Worm (Caenorhabditis elegans) whole organism, L4 larva: Measurements from ENCODE around the gene gldc-1.

Experiments
- F37D6.2 ChIP-seq: sonication (generic microtip); optimal IDR thresholded peaks from 2 replicates; lab custom pipeline; 2016; ENCODE audit warnings: mild to moderate bottlenecking, missing genetic modification characterization, missing compliant biosample characterization
- F44E2.7 ChIP-seq: fragments of 200-800 bp; sonication (Bioruptor generic); IDR thresholded peaks from 2 replicates; pipeline ENCODE4 v2.1.2; 2022; ENCODE audit warnings: missing genetic modification characterization, missing compliant biosample characterization
- F49E8.2 ChIP-seq: sonication (generic microtip); optimal IDR thresholded peaks from 2 replicates; lab custom pipeline; 2016; ENCODE audit warnings: missing compliant biosample characterization, mild to moderate bottlenecking, missing genetic modification characterization, borderline replicate concordance
- T26A8.4 ChIP-seq: fragments of 200-800 bp; sonication (Bioruptor generic); IDR thresholded peaks from 2 replicates; pipeline ENCODE4 v1.3.6; 2022; ENCODE audit warnings: missing genetic modification characterization, missing compliant biosample characterization
- aha-1 ChIP-seq: fragments of 150-350 bp; peaks from one replicate; lab custom pipeline; 2014; ENCODE audit warnings: missing biosample characterization, missing genetic modification characterization
- attf-4 ChIP-seq: sonication (generic microtip); optimal IDR thresholded peaks from 3 replicates; lab custom pipeline; 2017; ENCODE audit warnings: missing biosample characterization, missing genetic modification characterization
- ceh-20 ChIP-seq: fragments of 200-800 bp; sonication (Bioruptor generic); IDR thresholded peaks from 2 replicates; pipeline ENCODE4 v1.3.6; 2022; ENCODE audit warnings: missing genetic modification reagents, missing genetic modification characterization, missing compliant biosample characterization
- ces-1 ChIP-seq: fragments of 150-350 bp; sonication (generic microtip); optimal IDR thresholded peaks from 4 replicates; lab custom pipeline; 2014; ENCODE audit warnings: missing biosample characterization, missing genetic modification reagents, missing genetic modification characterization
- daf-19 ChIP-seq: fragments of 200-800 bp; sonication (Bioruptor generic); conservative IDR thresholded peaks from 2 replicates; pipeline ENCODE4 v1.3.6; 2022; ENCODE audit warnings: missing genetic modification characterization, missing compliant biosample characterization
- dmd-6 ChIP-seq: fragments of 200-800 bp; sonication (Bioruptor generic); IDR thresholded peaks from 2 replicates; pipeline ENCODE4 v1.3.6; 2022; ENCODE audit warnings: missing genetic modification reagents, missing genetic modification characterization, missing compliant biosample characterization
- dmd-9 ChIP-seq: fragments of 200-800 bp; sonication (Bioruptor generic); IDR thresholded peaks from 2 replicates; pipeline ENCODE4 v1.3.6; 2022; ENCODE audit warnings: missing genetic modification reagents, missing genetic modification characterization, missing compliant biosample characterization
- dpl-1 ChIP-seq: fragments of 150-350 bp; optimal IDR thresholded peaks from 2 replicates; lab custom pipeline; 2014; ENCODE audit warnings: missing biosample characterization, missing genetic modification reagents, missing genetic modification characterization
- duxl-1 ChIP-seq: sonication (generic microtip); optimal IDR thresholded peaks from 2 replicates; lab custom pipeline; 2016; ENCODE audit warnings: mild to moderate bottlenecking, missing genetic modification characterization, moderate library complexity, missing compliant biosample characterization; ENCODE audit not compliant: poor library complexity
- fos-1 ChIP-seq: fragments of 150-350 bp; optimal IDR thresholded peaks from 2 replicates; lab custom pipeline; 2014; ENCODE audit warnings: missing biosample characterization, missing genetic modification characterization
- hlh-30 ChIP-seq: sonication (generic microtip); optimal IDR thresholded peaks from 2 replicates; lab custom pipeline; 2017; ENCODE audit warnings: antibody characterized with exemption, mild to moderate bottlenecking, missing genetic modification characterization, missing compliant biosample characterization; ENCODE audit not compliant: insufficient read depth
- hmg-1.1 ChIP-seq: fragments of 200-800 bp; sonication (Bioruptor generic); IDR thresholded peaks from 2 replicates; pipeline ENCODE4 v1.3.6; 2022; ENCODE audit warnings: missing genetic modification reagents, missing genetic modification characterization, missing compliant biosample characterization
- jun-1 ChIP-seq: fragments of 150-350 bp; optimal IDR thresholded peaks from 2 replicates; lab custom pipeline; 2014; ENCODE audit warnings: missing biosample characterization, missing genetic modification reagents, missing genetic modification characterization
- lin-1 ChIP-seq: fragments of 200-800 bp; sonication (Bioruptor generic); IDR thresholded peaks from 2 replicates; pipeline ENCODE4 v1.3.6; 2022; ENCODE audit warnings: missing genetic modification reagents, missing genetic modification characterization, missing compliant biosample characterization
- lin-13 ChIP-seq: fragments of 150-350 bp; optimal IDR thresholded peaks from 2 replicates; lab custom pipeline; 2014; ENCODE audit warnings: missing biosample characterization, missing genetic modification reagents, missing genetic modification characterization
- lsy-2 ChIP-seq, 2 experiments: fragments of 150-350 bp in 1 of 2; sonication (generic microtip) in 1 of 2; optimal IDR thresholded peaks; 2 replicates each; lab custom pipeline; 2014 to 2017; ENCODE audit warnings: missing biosample characterization in 2 of 2, missing genetic modification characterization in 2 of 2
- madf-9 ChIP-seq: fragments of 200-800 bp; sonication (Bioruptor generic); conservative IDR thresholded peaks from 2 replicates; pipeline ENCODE4 v1.3.6; 2022; ENCODE audit warnings: missing genetic modification reagents, missing genetic modification characterization, missing compliant biosample characterization
- mdl-1 ChIP-seq, 2 experiments: fragments of 150-350 bp in 1 of 2; sonication (generic microtip) in 1 of 2; optimal IDR thresholded peaks; 2 replicates each; lab custom pipeline; 2014 to 2017; ENCODE audit warnings: missing biosample characterization in 2 of 2, missing genetic modification characterization in 2 of 2
- mdt-29 ChIP-seq: fragments of 200-800 bp; sonication (Bioruptor generic); IDR thresholded peaks from 2 replicates; pipeline ENCODE4 v1.3.6; 2022; ENCODE audit warnings: missing genetic modification reagents, missing genetic modification characterization, missing compliant biosample characterization
- mes-2 ChIP-seq: sonication (generic microtip); optimal IDR thresholded peaks from 2 replicates; lab custom pipeline; 2016; ENCODE audit warnings: missing genotype, mild to moderate bottlenecking, missing genetic modification characterization, missing compliant biosample characterization; ENCODE audit not compliant: poor library complexity, severe bottlenecking
- nhr-11 ChIP-seq: fragments of 150-350 bp; optimal IDR thresholded peaks from 2 replicates; lab custom pipeline; 2014; ENCODE audit warnings: missing biosample characterization, missing genetic modification characterization
- nhr-28 ChIP-seq: fragments of 150-350 bp; optimal IDR thresholded peaks from 2 replicates; lab custom pipeline; 2014; ENCODE audit warnings: missing biosample characterization, missing genetic modification characterization
- nhr-41 ChIP-seq: fragments of 200-800 bp; sonication (Bioruptor generic); IDR thresholded peaks from 2 replicates; pipeline ENCODE4 v1.3.6; 2022; ENCODE audit warnings: missing genetic modification reagents, missing genetic modification characterization, missing compliant biosample characterization
- nhr-42 ChIP-seq: fragments of 200-800 bp; sonication (Bioruptor generic); IDR thresholded peaks from 2 replicates; pipeline ENCODE4 v1.3.6; 2022; ENCODE audit warnings: missing genetic modification characterization, missing compliant biosample characterization
- nhr-48 ChIP-seq: sonication (generic microtip); optimal IDR thresholded peaks from 2 replicates; lab custom pipeline; 2016; ENCODE audit warnings: mild to moderate bottlenecking, missing genetic modification characterization, missing compliant biosample characterization
- nhr-6 ChIP-seq: fragments of 150-350 bp; optimal IDR thresholded peaks from 2 replicates; lab custom pipeline; 2014; ENCODE audit warnings: missing biosample characterization, missing genetic modification characterization
- nhr-76 ChIP-seq: fragments of 150-350 bp; optimal IDR thresholded peaks from 2 replicates; lab custom pipeline; 2014; ENCODE audit warnings: missing biosample characterization, missing genetic modification characterization
- pha-4 ChIP-seq, 2 experiments: fragments of 150-350 bp in 1 of 2; fragments of 200-800 bp in 1 of 2; sonication (Bioruptor generic) in 1 of 2; IDR thresholded peaks in 1 of 2; optimal IDR thresholded peaks in 1 of 2; 2 replicates each; pipeline versions ENCODE4 v1.3.6 to Lab custom; 2014 to 2022; ENCODE audit warnings: missing genetic modification characterization in 2 of 2, missing genetic modification reagents in 2 of 2, missing biosample characterization in 1 of 2, missing compliant biosample characterization in 1 of 2
- pqm-1 ChIP-seq: sonication (generic microtip); optimal IDR thresholded peaks from 2 replicates; lab custom pipeline; 2017; ENCODE audit warnings: missing biosample characterization, missing genetic modification characterization
- saeg-2 ChIP-seq: fragments of 200-800 bp; sonication (Bioruptor generic); IDR thresholded peaks from 2 replicates; pipeline ENCODE4 v1.3.6; 2022; ENCODE audit warnings: missing genetic modification reagents, missing genetic modification characterization, missing compliant biosample characterization
- skn-1 ChIP-seq: fragments of 150-350 bp; optimal IDR thresholded peaks from 2 replicates; lab custom pipeline; 2014; ENCODE audit warnings: missing biosample characterization, missing genetic modification characterization
- snpc-4 ChIP-seq: fragments of 150-350 bp; optimal IDR thresholded peaks from 2 replicates; lab custom pipeline; 2014; ENCODE audit warnings: missing biosample characterization, missing genetic modification characterization
- spr-1 ChIP-seq: sonication (generic microtip); optimal IDR thresholded peaks from 2 replicates; lab custom pipeline; 2016; ENCODE audit warnings: mild to moderate bottlenecking, missing genetic modification characterization, missing compliant biosample characterization
- spr-3 ChIP-seq: fragments of 200-800 bp; sonication (Bioruptor generic); optimal IDR thresholded peaks from 2 replicates; lab custom pipeline; 2018; ENCODE audit warnings: mild to moderate bottlenecking, missing genetic modification characterization, missing compliant biosample characterization
- tag-97 ChIP-seq: fragments of 200-800 bp; sonication (Bioruptor generic); IDR thresholded peaks from 2 replicates; pipeline ENCODE4 v1.3.6; 2022; ENCODE audit warnings: missing genetic modification characterization, missing compliant biosample characterization
- tra-1 ChIP-seq: fragments of 200-800 bp; sonication (Bioruptor generic); IDR thresholded peaks from 2 replicates; pipeline ENCODE4 v1.3.6; 2022; ENCODE audit warnings: missing genetic modification reagents, missing genetic modification characterization, missing compliant biosample characterization
- unc-62 ChIP-seq, 3 experiments: fragments of 150-350 bp in 1 of 3; sonication (generic microtip); optimal IDR thresholded peaks in 2 of 3; peaks in 1 of 3; 1 replicate in 1 of 3; 2 replicates in 2 of 3; lab custom pipeline; 2014 to 2017; ENCODE audit warnings: missing biosample characterization in 3 of 3, missing genetic modification characterization in 3 of 3, missing genetic modification reagents in 3 of 3, missing genotype in 1 of 3
- zip-2 ChIP-seq: fragments of 150-350 bp; optimal IDR thresholded peaks from 2 replicates; lab custom pipeline; 2014; ENCODE audit warnings: missing biosample characterization, missing genetic modification characterization
- ztf-11 ChIP-seq: fragments of 150-350 bp; optimal IDR thresholded peaks from 2 replicates; lab custom pipeline; 2014; ENCODE audit warnings: missing biosample characterization, missing genetic modification characterization
- ztf-7 ChIP-seq: fragments of 150-350 bp; optimal IDR thresholded peaks from 2 replicates; lab custom pipeline; 2014; ENCODE audit warnings: missing biosample characterization, missing genetic modification characterization

The gldc-1 gene

DNA sequence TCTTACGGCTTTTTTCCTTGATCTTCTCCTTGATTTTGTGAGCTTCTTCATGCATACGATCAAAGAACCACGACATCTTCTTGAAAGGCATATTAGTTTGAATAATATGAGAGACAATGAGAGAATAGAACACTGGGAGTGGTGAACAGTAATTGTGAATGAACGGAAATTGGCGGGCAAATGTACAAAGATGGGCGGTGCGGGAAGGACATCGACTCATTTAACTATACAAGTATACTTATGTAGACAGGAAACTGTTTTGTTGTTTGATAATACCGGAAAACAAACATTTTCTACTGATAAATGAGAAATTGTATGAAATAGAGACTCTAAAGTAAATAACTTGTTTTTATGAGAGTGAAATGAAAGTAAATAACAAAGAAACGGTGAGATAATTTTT, 5.2 kb upstream of the gldc-1 start, which contains the start of gene R12C12.5:
R12C12.5 (minus strand) TSS at position 101 of the 400 bp plus-strand sequence.
- no peak for TF ChIP-seq nhr-6 (tag; lab: Kevin White, UChicago)
- no peak for TF ChIP-seq hmg-1.1 (GFP tag; lab: Robert Waterston, UW)

DNA sequence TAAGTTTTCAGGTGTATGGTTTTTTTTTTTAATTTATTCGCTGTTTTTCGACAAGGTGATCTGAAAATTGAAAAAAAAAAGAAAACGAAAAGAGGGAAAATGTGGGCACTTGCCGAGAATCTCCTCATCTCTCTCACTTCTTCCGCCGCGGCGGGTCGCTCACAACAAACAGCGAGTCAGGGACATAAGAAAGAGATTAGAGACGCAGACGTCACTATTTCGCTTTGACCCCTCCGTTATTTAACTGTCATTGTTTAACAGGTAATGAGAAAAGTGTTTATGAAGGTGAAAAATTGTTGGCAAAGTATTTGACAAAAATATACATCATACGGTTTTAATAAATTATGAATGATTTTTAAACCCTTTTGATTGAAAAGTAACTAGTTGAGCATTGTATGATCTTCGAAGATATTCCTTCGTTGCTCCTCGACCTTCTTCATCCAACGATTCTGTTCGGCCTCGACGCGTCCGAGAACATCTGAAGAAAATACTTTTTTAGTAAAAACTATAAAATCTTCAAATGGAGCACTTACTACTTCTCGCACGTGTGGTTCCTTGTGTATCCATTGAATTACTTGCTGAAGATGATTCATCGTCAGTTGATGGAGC, 4.1 kb upstream of the gldc-1 start:
- no peak for TF ChIP-seq lin-13
- TF ChIP-seq hlh-30 (tag; lab: Kevin White, UChicago): peak; percentile 13
- TF ChIP-seq hmg-1.1 (GFP tag; lab: Robert Waterston, UW): peak; percentile 46; the same call in 1 of the 2 replicates
- peak in 1 of 2 experiments; percentile 62 for TF ChIP-seq unc-62 (GFP tag; optimal IDR thresholded peaks at IDR 0.05 in 1 of 2; lab: Kevin White, UChicago)
- TF ChIP-seq unc-62 (tag; optimal IDR thresholded peaks at IDR 0.05; lab: Kevin White, UChicago): no peak
- no peak for TF ChIP-seq snpc-4
- no peak for TF ChIP-seq jun-1 (tag; lab: Kevin White, UChicago)
- TF ChIP-seq nhr-41 (GFP tag; lab: Robert Waterston, UW): no peak
- no peak for TF ChIP-seq duxl-1
- TF ChIP-seq nhr-76 (tag; lab: Kevin White, UChicago): no peak
- peak; percentile 56 for TF ChIP-seq mes-2 (tag; lab: Kevin White, UChicago)
- no peak for TF ChIP-seq mdt-29 (GFP tag; lab: Robert Waterston, UW)
- no peak for TF ChIP-seq nhr-48 (tag; lab: Kevin White, UChicago)
- peak; percentile 54 for TF ChIP-seq aha-1 (tag; lab: Kevin White, UChicago)
- no peak for TF ChIP-seq ztf-11 (tag; lab: Kevin White, UChicago)
- TF ChIP-seq lsy-2 (tag; optimal IDR thresholded peaks at IDR 0.05; lab: Kevin White, UChicago): peak in 1 of 2 experiments; percentile 31

DNA sequence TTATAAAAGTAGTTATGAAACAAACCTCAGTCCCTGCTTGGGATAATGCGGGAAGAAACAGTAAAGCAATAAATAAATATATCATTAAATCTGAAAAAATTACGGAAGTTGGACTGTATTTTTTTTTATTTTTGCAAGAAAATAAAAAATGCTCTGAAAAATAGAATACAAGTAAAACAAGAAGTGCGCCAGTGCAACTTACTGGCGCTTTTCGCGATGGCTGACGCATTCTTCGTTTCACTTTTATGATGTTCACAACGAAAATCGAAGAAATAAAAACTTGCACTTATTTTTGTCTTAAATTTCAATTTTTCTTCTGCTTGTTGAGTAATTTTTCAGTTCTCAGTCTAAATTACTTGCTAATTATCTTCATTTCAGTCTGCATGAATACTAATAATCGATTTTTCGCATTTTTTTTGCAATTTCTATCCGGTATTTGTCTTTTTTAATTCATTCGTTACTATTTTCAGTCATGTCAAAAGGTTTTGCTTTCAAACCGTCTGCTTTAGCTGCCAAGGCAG, 2.5 kb upstream of the gldc-1 start, which contains the start of the genes R12C12.6 and ran-5:
R12C12.6 (minus strand) TSS at position 229 of the 521 bp plus-strand sequence.
ran-5 (plus strand) TSS at position 471 of the 521 bp plus-strand sequence.
- TF ChIP-seq ztf-7 (peak; percentile 75), hmg-1.1 (GFP tag; lab: Robert Waterston, UW) (peak; percentile 66), T26A8.4 (GFP tag; lab: Robert Waterston, UW) (peak; percentile 81), spr-1 (tag; lab: Kevin White, UChicago) (peak; percentile 74), zip-2 (tag; lab: Kevin White, UChicago) (peak; percentile 9), ceh-20 (peak; percentile 59; the same call in 1 of the 2 replicates), tra-1 (GFP tag; lab: Robert Waterston, UW) (peak; percentile 44; the same call in 1 of the 2 replicates), F37D6.2 (tag; lab: Kevin White, UChicago) (peak; percentile 56), mes-2 (tag; lab: Kevin White, UChicago) (peak; percentile 94), madf-9 (GFP tag; lab: Robert Waterston, UW) (0 out of 2 replicates have a peak, but pooled peaks have one; percentile 37), dmd-6 (GFP tag; lab: Robert Waterston, UW) (peak; percentile 79), dmd-9 (GFP tag; lab: Robert Waterston, UW) (peak; percentile 76), skn-1 (tag; lab: Kevin White, UChicago) (no peak), daf-19 (no peak), spr-3 (GFP tag; lab: Kevin White, UChicago) (peak; percentile 40), fos-1 (tag; lab: Kevin White, UChicago) (no peak), saeg-2 (GFP tag; lab: Robert Waterston, UW) (0 out of 2 replicates have a peak, but pooled peaks have one; percentile 12), mdl-1 (tag; optimal IDR thresholded peaks at IDR 0.05; lab: Kevin White, UChicago) (peak in 1 of 2 experiments; percentile 9), attf-4 (no peak), pqm-1 (tag; lab: Kevin White, UChicago) (peak; percentile 32), nhr-48 (tag; lab: Kevin White, UChicago) (peak; percentile 81), ces-1 (GFP tag; lab: Kevin White, UChicago) (no peak), F44E2.7 (GFP tag; lab: Robert Waterston, UW) (no peak), pha-4 (GFP tag; IDR thresholded peaks at IDR 0.05; lab: Robert Waterston, UW) (peak; percentile 57; the same call in 1 of the 2 replicates), pha-4 (tag; optimal IDR thresholded peaks at IDR 0.05; lab: Kevin White, UChicago) (peak; percentile 69), nhr-42 (GFP tag; lab: Robert Waterston, UW) (peak; percentile 71; the same call in 1 of the 2 replicates), nhr-28 (tag; lab: Kevin White, UChicago) (peak; percentile 62), lin-1 (GFP tag; lab: Robert Waterston, UW) (no peak), nhr-11 (tag; lab: Kevin White, UChicago) (peak; percentile 25), nhr-6 (tag; lab: Kevin White, UChicago) (peak; percentile 52), lsy-2 (tag; optimal IDR thresholded peaks at IDR 0.05; lab: Kevin White, UChicago) (peak in 1 of 2 experiments; percentile 92), F49E8.2 (tag; lab: Kevin White, UChicago) (peak; percentile 63), tag-97 (GFP tag; lab: Robert Waterston, UW) (no peak), dpl-1 (GFP tag; lab: Kevin White, UChicago) (peak; percentile 83)
